Worm (Caenorhabditis elegans) whole organism, young adult: ENCODE data around the gene fkh-6.

Experiments used
- B0035.1 ChIP-seq: sonication (generic microtip); optimal IDR thresholded peaks from 2 replicates; lab custom pipeline; 2016; ENCODE audit warnings: missing genetic modification characterization, mild to moderate bottlenecking, missing compliant biosample characterization, missing genotype, missing genetic modification reagents
- D2030.7 ChIP-seq: fragments of 200-800 bp; sonication (Bioruptor generic); IDR thresholded peaks from 2 replicates; pipeline ENCODE4 v1.3.6; 2022; ENCODE audit warnings: missing genetic modification reagents, missing genetic modification characterization, missing compliant biosample characterization
- F22D6.2 ChIP-seq: sonication (generic microtip); optimal IDR thresholded peaks from 2 replicates; lab custom pipeline; 2016; ENCODE audit warnings: mild to moderate bottlenecking, missing genetic modification characterization, missing compliant biosample characterization
- F23B12.7 ChIP-seq: sonication (generic microtip); optimal IDR thresholded peaks from 2 replicates; lab custom pipeline; 2017; ENCODE audit warnings: missing genetic modification characterization, mild to moderate bottlenecking, missing compliant biosample characterization, antibody characterized with exemption, moderate library complexity; ENCODE audit not compliant: insufficient read depth
- F33H1.4 ChIP-seq: fragments of 200-800 bp; sonication (Bioruptor generic); IDR thresholded peaks from 2 replicates; pipeline ENCODE4 v1.3.6; 2022; ENCODE audit warnings: missing genetic modification reagents, missing genetic modification characterization, missing compliant biosample characterization
- F39B2.1 ChIP-seq: fragments of 200-800 bp; sonication (Bioruptor generic); IDR thresholded peaks from 2 replicates; pipeline ENCODE4 v1.3.6; 2022; ENCODE audit warnings: missing genetic modification reagents, missing genetic modification characterization, missing compliant biosample characterization
- F49E8.2 ChIP-seq: sonication (generic microtip); optimal IDR thresholded peaks from 3 replicates; lab custom pipeline; 2017; ENCODE audit warnings: missing genetic modification characterization, mild to moderate bottlenecking, missing compliant biosample characterization, antibody characterized with exemption, moderate library complexity; ENCODE audit not compliant: insufficient read depth
- Y53G8AR.9 ChIP-seq: fragments of 200-800 bp; sonication (Bioruptor generic); conservative IDR thresholded peaks from 2 replicates; pipeline ENCODE4 v1.3.6; 2022; ENCODE audit warnings: missing genetic modification reagents, missing genetic modification characterization, missing compliant biosample characterization
- Y67H2A.10 ChIP-seq: fragments of 200-800 bp; sonication (Bioruptor generic); conservative IDR thresholded peaks from 2 replicates; pipeline ENCODE4 v1.3.6; 2022; ENCODE audit warnings: missing genetic modification reagents, missing genetic modification characterization, missing compliant biosample characterization
- Y79H2A.3 ChIP-seq: fragments of 200-800 bp; sonication (Bioruptor generic); conservative IDR thresholded peaks from 2 replicates; pipeline ENCODE4 v1.3.6; 2022; ENCODE audit warnings: missing genetic modification reagents, missing genetic modification characterization, missing compliant biosample characterization
- Y95B8A.8 ChIP-seq: fragments of 200-800 bp; sonication (Bioruptor generic); IDR thresholded peaks from 2 replicates; pipeline ENCODE4 v1.3.6; 2022; ENCODE audit warnings: missing genetic modification reagents, missing genetic modification characterization, missing compliant biosample characterization
- ceh-27 ChIP-seq: fragments of 200-800 bp; sonication (Bioruptor generic); optimal IDR thresholded peaks from 2 replicates; lab custom pipeline; 2018; ENCODE audit warnings: mild to moderate bottlenecking, missing genetic modification characterization, moderate library complexity, missing compliant biosample characterization
- ceh-40 ChIP-seq: fragments of 200-800 bp; sonication (Bioruptor generic); IDR thresholded peaks from 2 replicates; pipeline ENCODE4 v1.3.6; 2022; ENCODE audit warnings: missing genetic modification characterization, missing compliant biosample characterization
- ceh-58 ChIP-seq: fragments of 200-800 bp; sonication (Bioruptor generic); IDR thresholded peaks from 2 replicates; pipeline ENCODE4 v1.3.6; 2022; ENCODE audit warnings: missing genetic modification characterization, missing compliant biosample characterization
- dox-1 ChIP-seq: fragments of 200-800 bp; sonication (Bioruptor generic); IDR thresholded peaks from 2 replicates; pipeline ENCODE4 v1.3.6; 2022; ENCODE audit warnings: missing genetic modification reagents, missing genetic modification characterization, missing compliant biosample characterization
- ets-4 ChIP-seq: fragments of 200-800 bp; sonication (Bioruptor generic); optimal IDR thresholded peaks from 2 replicates; lab custom pipeline; 2018; ENCODE audit warnings: mild to moderate bottlenecking, missing genetic modification characterization, missing compliant biosample characterization
- gei-17 ChIP-seq: fragments of 200-800 bp; sonication (Bioruptor generic); optimal IDR thresholded peaks from 2 replicates; lab custom pipeline; 2018; ENCODE audit warnings: mild to moderate bottlenecking, missing genetic modification characterization, missing compliant biosample characterization
- hlh-26 ChIP-seq: fragments of 200-800 bp; sonication (Bioruptor generic); conservative IDR thresholded peaks from 2 replicates; pipeline ENCODE4 v1.3.6; 2022; ENCODE audit warnings: missing genetic modification reagents, missing genetic modification characterization, missing compliant biosample characterization
- hmg-1.2 ChIP-seq: fragments of 200-800 bp; sonication (Bioruptor generic); IDR thresholded peaks from 2 replicates; pipeline ENCODE4 v1.3.6; 2022; ENCODE audit warnings: missing genetic modification reagents, missing genetic modification characterization, missing compliant biosample characterization
- hsf-1 ChIP-seq: fragments of 200-800 bp; sonication (Bioruptor generic); IDR thresholded peaks from 2 replicates; pipeline ENCODE4 v1.3.6; 2022; ENCODE audit warnings: missing genetic modification reagents, missing genetic modification characterization, missing compliant biosample characterization
- lag-1 ChIP-seq: fragments of 200-800 bp; sonication (Bioruptor generic); IDR thresholded peaks from 2 replicates; pipeline ENCODE4 v1.3.6; 2022; ENCODE audit warnings: missing genetic modification reagents, missing genetic modification characterization, missing compliant biosample characterization
- let-526 ChIP-seq: fragments of 200-800 bp; sonication (Bioruptor generic); IDR thresholded peaks from 2 replicates; pipeline ENCODE4 v1.3.6; 2022; ENCODE audit warnings: missing genetic modification reagents, missing genetic modification characterization, missing compliant biosample characterization
- lin-26 ChIP-seq: fragments of 200-800 bp; sonication (Bioruptor generic); IDR thresholded peaks from 2 replicates; pipeline ENCODE4 v1.3.6; 2022; ENCODE audit warnings: missing genetic modification reagents, missing genetic modification characterization, missing compliant biosample characterization
- lin-35 ChIP-seq, 3 experiments: fragments of 150-350 bp in 2 of 3; sonication (generic microtip) in 1 of 3; optimal IDR thresholded peaks; 2 replicates each; lab custom pipeline; 2014 to 2018; ENCODE audit warnings: missing biosample characterization in 3 of 3, missing genetic modification characterization in 3 of 3, missing genetic modification reagents in 3 of 3
- lir-1 ChIP-seq: fragments of 200-800 bp; sonication (Bioruptor generic); conservative IDR thresholded peaks from 2 replicates; pipeline ENCODE4 v1.3.6; 2022; ENCODE audit warnings: missing genetic modification reagents, missing genetic modification characterization, missing compliant biosample characterization
- lsl-1 ChIP-seq: fragments of 200-800 bp; sonication (Bioruptor generic); optimal IDR thresholded peaks from 2 replicates; lab custom pipeline; 2018; ENCODE audit warnings: mild to moderate bottlenecking, missing genetic modification characterization, moderate library complexity, missing compliant biosample characterization
- lsy-27 ChIP-seq: sonication (generic microtip); optimal IDR thresholded peaks from 2 replicates; lab custom pipeline; 2017; ENCODE audit warnings: missing genetic modification characterization, mild to moderate bottlenecking, missing compliant biosample characterization, antibody characterized with exemption, missing genotype, borderline replicate concordance; ENCODE audit not compliant: insufficient read depth
- mcd-1 ChIP-seq: fragments of 200-800 bp; sonication (Bioruptor generic); IDR thresholded peaks from 2 replicates; pipeline ENCODE4 v1.3.6; 2022; ENCODE audit warnings: missing genetic modification reagents, missing genetic modification characterization, missing compliant biosample characterization
- mel-28 ChIP-seq: sonication (generic microtip); optimal IDR thresholded peaks from 2 replicates; lab custom pipeline; 2016; ENCODE audit warnings: borderline replicate concordance, mild to moderate bottlenecking, missing genetic modification characterization, missing compliant biosample characterization
- nfya-1 ChIP-seq: sonication (generic microtip); optimal IDR thresholded peaks from 2 replicates; lab custom pipeline; 2017; ENCODE audit warnings: antibody characterized with exemption, missing compliant biosample characterization, missing genetic modification characterization, borderline replicate concordance; ENCODE audit not compliant: insufficient read depth
- nhr-120 ChIP-seq: fragments of 200-800 bp; sonication (Bioruptor generic); IDR thresholded peaks from 2 replicates; pipeline ENCODE4 v1.3.6; 2022; ENCODE audit warnings: missing genetic modification characterization, missing compliant biosample characterization
- nhr-179 ChIP-seq: sonication (generic microtip); optimal IDR thresholded peaks from 2 replicates; lab custom pipeline; 2016; ENCODE audit warnings: mild to moderate bottlenecking, missing genetic modification characterization, missing compliant biosample characterization
- nhr-27 ChIP-seq: fragments of 200-800 bp; sonication (Bioruptor generic); optimal IDR thresholded peaks from 2 replicates; lab custom pipeline; 2018; ENCODE audit warnings: mild to moderate bottlenecking, missing genetic modification characterization, moderate library complexity, missing compliant biosample characterization
- nhr-80 ChIP-seq: sonication (generic microtip); optimal IDR thresholded peaks from 2 replicates; lab custom pipeline; 2016; ENCODE audit warnings: missing genetic modification characterization, missing compliant biosample characterization
- nhr-90 ChIP-seq: sonication (generic microtip); optimal IDR thresholded peaks from 2 replicates; lab custom pipeline; 2016; ENCODE audit warnings: missing genotype, mild to moderate bottlenecking, missing genetic modification characterization, missing compliant biosample characterization
- rec-8 ChIP-seq, 2 experiments: sonication (generic microtip); optimal IDR thresholded peaks; 2 replicates each; lab custom pipeline; 2016; ENCODE audit warnings: mild to moderate bottlenecking in 2 of 2, missing genetic modification characterization in 2 of 2, missing genetic modification reagents in 2 of 2, missing genotype in 2 of 2, missing biosample characterization in 1 of 2, missing compliant biosample characterization in 1 of 2, moderate library complexity in 1 of 2
- sdz-38 ChIP-seq: sonication (generic microtip); optimal IDR thresholded peaks from 2 replicates; lab custom pipeline; 2016; ENCODE audit warnings: missing genotype, missing genetic modification characterization, missing compliant biosample characterization
- snpc-1.3 ChIP-seq: sonication (generic microtip); optimal IDR thresholded peaks from 2 replicates; lab custom pipeline; 2017; ENCODE audit warnings: missing genetic modification characterization, mild to moderate bottlenecking, missing compliant biosample characterization, antibody characterized with exemption, moderate library complexity, missing genotype, missing genetic modification reagents; ENCODE audit not compliant: insufficient read depth
- somi-1 ChIP-seq: fragments of 200-800 bp; sonication (Bioruptor generic); optimal IDR thresholded peaks from 2 replicates; lab custom pipeline; 2018; ENCODE audit warnings: mild to moderate bottlenecking, missing genetic modification characterization, missing compliant biosample characterization
- unc-62 ChIP-seq: fragments of 150-350 bp; optimal IDR thresholded peaks from 2 replicates; lab custom pipeline; 2014; ENCODE audit warnings: missing biosample characterization, missing genetic modification reagents, missing genetic modification characterization
- ztf-25 ChIP-seq: fragments of 200-800 bp; sonication (Bioruptor generic); IDR thresholded peaks from 2 replicates; pipeline ENCODE4 v1.3.6; 2022; ENCODE audit warnings: missing genetic modification reagents, missing genetic modification characterization, missing compliant biosample characterization
- ztf-3 ChIP-seq: fragments of 200-800 bp; sonication (Bioruptor generic); optimal IDR thresholded peaks from 2 replicates; lab custom pipeline; 2018; ENCODE audit warnings: mild to moderate bottlenecking, missing genetic modification characterization, missing compliant biosample characterization
- ztf-6 ChIP-seq: fragments of 200-800 bp; sonication (Bioruptor generic); IDR thresholded peaks from 2 replicates; pipeline ENCODE4 v1.3.6; 2022; ENCODE audit warnings: missing genetic modification reagents, missing genetic modification characterization, missing compliant biosample characterization

Gene fkh-6

ce11 chrII:4378195-4378594 is 5.0 kb downstream of the fkh-6 start, which contains the start of gene B0286.1:
Gene B0286.1 (plus strand): TSS chrII:4378495.
- TF ChIP-seq ztf-25 (GFP tag; lab: Robert Waterston, UW): no peak
- no peak for TF ChIP-seq lin-26 (GFP tag; lab: Robert Waterston, UW)
- no peak for TF ChIP-seq hlh-26 (GFP tag; lab: Robert Waterston, UW)
- no peak for TF ChIP-seq F39B2.1 (GFP tag; lab: Robert Waterston, UW)
- TF ChIP-seq ceh-27 (GFP tag; lab: Kevin White, UChicago): no peak
- no peak for TF ChIP-seq mcd-1 (GFP tag; lab: Robert Waterston, UW)
- TF ChIP-seq ztf-6 (GFP tag; lab: Robert Waterston, UW): no peak
- no peak for TF ChIP-seq lsy-27 (tag; lab: Kevin White, UChicago)
- TF ChIP-seq nfya-1 (tag; lab: Kevin White, UChicago): no peak
- no peak for TF ChIP-seq F33H1.4 (GFP tag; lab: Robert Waterston, UW)
- TF ChIP-seq F23B12.7 (tag; lab: Kevin White, UChicago): no peak
- no peak for TF ChIP-seq nhr-179 (tag; lab: Kevin White, UChicago)
- no peak for TF ChIP-seq Y53G8AR.9 (GFP tag; lab: Robert Waterston, UW)
- TF ChIP-seq, all 124 proteins: peak for 0

ce11 chrII:4376295-4377172 is 6.7 kb downstream of the fkh-6 start, which contains the start of gene ntl-2:
Gene ntl-2 (minus strand): TSS chrII:4376465.
- TF ChIP-seq ztf-3 (GFP tag; lab: Kevin White, UChicago): peak; percentile 87
- TF ChIP-seq sdz-38 (tag; lab: Kevin White, UChicago): no peak
- peak; percentile 59 for TF ChIP-seq mel-28
- peak; percentile 12 for TF ChIP-seq unc-62 (GFP tag; lab: Kevin White, UChicago)
- no peak for TF ChIP-seq nhr-27
- no peak for TF ChIP-seq nfya-1 (tag; lab: Kevin White, UChicago)
- peak; percentile 74 for TF ChIP-seq lir-1 (GFP tag; lab: Robert Waterston, UW)
- TF ChIP-seq nhr-90: no peak
- TF ChIP-seq Y79H2A.3 (GFP tag; lab: Robert Waterston, UW): no peak
- TF ChIP-seq hlh-26 (GFP tag; lab: Robert Waterston, UW): no peak
- no peak for TF ChIP-seq nhr-120
- TF ChIP-seq nhr-80 (tag; lab: Kevin White, UChicago): peak; percentile 94
- TF ChIP-seq B0035.1 (tag; lab: Kevin White, UChicago): no peak
- peak; percentile 63; the same call in 1 of the 2 replicates for TF ChIP-seq hsf-1 (GFP tag; lab: Robert Waterston, UW)
- peak; percentile 59 for TF ChIP-seq lsl-1 (GFP tag; lab: Kevin White, UChicago)
- peak; percentile 43 for TF ChIP-seq F22D6.2 (tag; lab: Kevin White, UChicago)
- peak; percentile 91 for TF ChIP-seq hmg-1.2
- TF ChIP-seq rec-8 (tag; optimal IDR thresholded peaks at IDR 0.05; lab: Kevin White, UChicago): no peak
- TF ChIP-seq let-526: peak; percentile 89
- peak; percentile 80 for TF ChIP-seq gei-17
- no peak for TF ChIP-seq snpc-1.3 (tag; lab: Kevin White, UChicago)
- TF ChIP-seq ceh-58 (GFP tag; lab: Robert Waterston, UW): no peak
- TF ChIP-seq D2030.7 (GFP tag; lab: Robert Waterston, UW): 0 out of 2 replicates have a peak, but pooled peaks have one; percentile 10
- no peak for TF ChIP-seq F39B2.1 (GFP tag; lab: Robert Waterston, UW)
- TF ChIP-seq dox-1: peak; percentile 96
- peak; percentile 70; the same call in 1 of the 2 replicates for TF ChIP-seq Y95B8A.8
- peak in 1 of 3 experiments; percentile 80 for TF ChIP-seq lin-35 (GFP tag; optimal IDR thresholded peaks at IDR 0.05; lab: Kevin White, UChicago)
- TF ChIP-seq F49E8.2 (tag; lab: Kevin White, UChicago): no peak
- peak; percentile 86 for TF ChIP-seq ets-4 (GFP tag; lab: Kevin White, UChicago)
- peak; percentile 74 for TF ChIP-seq Y67H2A.10 (GFP tag; lab: Robert Waterston, UW)
- no peak for TF ChIP-seq lag-1 (GFP tag; lab: Robert Waterston, UW)
- TF ChIP-seq ceh-40 (GFP tag; lab: Robert Waterston, UW): no peak
- peak; percentile 93 for TF ChIP-seq somi-1 (GFP tag; lab: Kevin White, UChicago)
